Worm (Caenorhabditis elegans): ENCODE results near the gene dct-13.
"Not testable (repeated sequence)": the region's sequence is repeated elsewhere in the genome, so short reads cannot be mapped to it uniquely, and the experiment has no call there.

dct-13 gene

ce11 chrIV:17025017-17025416, at the start of gene dct-13:
dct-13 (minus strand) TSS chrIV:17025117.
- TF ChIP-seq unc-62 (GFP tag; optimal IDR thresholded peaks at IDR 0.05): no peak

- not testable (repeated sequence) for TF ChIP-seq unc-62 (GFP tag; optimal IDR thresholded peaks at IDR 0.05)
Observed at ce11 chrIV:17070791-17071190, 45.9 kb upstream of the dct-13 start, which contains the start of gene Y116A8C.24. Y116A8C.24 (minus strand) TSS chrIV:17070891.

- not testable (repeated sequence) for TF ChIP-seq unc-62 (GFP tag; optimal IDR thresholded peaks at IDR 0.05)
Observed at ce11 chrIV:17064937-17065336, 40.0 kb upstream of the dct-13 start, which contains the start of gene Y116A8C.465. Y116A8C.465 (plus strand) TSS chrIV:17065237.

ce11 chrIV:17063700-17064099, 38.8 kb upstream of the dct-13 start, which contains the start of gene Y116A8C.467:
Y116A8C.467 (minus strand) TSS chrIV:17063800.
- not testable (repeated sequence) for TF ChIP-seq unc-62 (GFP tag; optimal IDR thresholded peaks at IDR 0.05)

ce11 chrIV:17058036-17058435, 33.1 kb upstream of the dct-13 start, which contains the start of gene Y116A8C.44:
Y116A8C.44 (minus strand) TSS chrIV:17058136.
- TF ChIP-seq unc-62 (GFP tag; optimal IDR thresholded peaks at IDR 0.05): no peak

ce11 chrIV:17053261-17053660, 28.3 kb upstream of the dct-13 start, which contains the start of gene Y116A8C.23:
Y116A8C.23 (plus strand) TSS chrIV:17053561.
- TF ChIP-seq unc-62 (GFP tag; optimal IDR thresholded peaks at IDR 0.05): no peak

ce11 chrIV:17048257-17048656, 23.3 kb upstream of the dct-13 start, which contains the start of gene athp-3:
athp-3 (minus strand) TSS chrIV:17048357.
- no peak for TF ChIP-seq unc-62 (GFP tag; optimal IDR thresholded peaks at IDR 0.05)

ce11 chrIV:17045691-17046090, 20.8 kb upstream of the dct-13 start, which contains the start of gene clec-195:
clec-195 (minus strand) TSS chrIV:17045791.
- no peak for TF ChIP-seq unc-62 (GFP tag; optimal IDR thresholded peaks at IDR 0.05)

ce11 chrIV:17040618-17041017, 15.7 kb upstream of the dct-13 start, which contains the start of gene Y116A8C.20:
Y116A8C.20 (plus strand) TSS chrIV:17040918.
- TF ChIP-seq unc-62 (GFP tag; optimal IDR thresholded peaks at IDR 0.05): no peak

ce11 chrIV:17039545-17039944, 14.6 kb upstream of the dct-13 start, which contains the start of gene Y116A8C.19:
Y116A8C.19 (minus strand) TSS chrIV:17039645.
- TF ChIP-seq unc-62 (GFP tag; optimal IDR thresholded peaks at IDR 0.05): no peak

ce11 chrIV:17030494-17030893, 5.6 kb upstream of the dct-13 start, which contains the start of gene nhr-229:
nhr-229 (minus strand) TSS chrIV:17030594.
- no peak for TF ChIP-seq unc-62 (GFP tag; optimal IDR thresholded peaks at IDR 0.05)

- TF ChIP-seq unc-62 (GFP tag; optimal IDR thresholded peaks at IDR 0.05): no peak
Observed at ce11 chrIV:17026568-17026967, 1.7 kb upstream of the dct-13 start.

ce11 chrIV:17021042-17021441, 3.9 kb downstream of the dct-13 start:
- TF ChIP-seq unc-62 (GFP tag; optimal IDR thresholded peaks at IDR 0.05): no peak

ce11 chrIV:17010274-17010673, 14.6 kb downstream of the dct-13 start:
- no peak for TF ChIP-seq unc-62 (GFP tag; optimal IDR thresholded peaks at IDR 0.05)

ce11 chrIV:17005734-17006133, 19.2 kb downstream of the dct-13 start:
- TF ChIP-seq unc-62 (GFP tag; optimal IDR thresholded peaks at IDR 0.05): no peak

ce11 chrIV:16995425-16995824, 29.5 kb downstream of the dct-13 start, which contains the start of gene rom-4:
rom-4 (plus strand) TSS chrIV:16995822.
- TF ChIP-seq unc-62 (GFP tag; optimal IDR thresholded peaks at IDR 0.05): no peak

- no peak for TF ChIP-seq unc-62 (GFP tag; optimal IDR thresholded peaks at IDR 0.05)
Observed at ce11 chrIV:16988397-16988796, 36.5 kb downstream of the dct-13 start, which contains the start of gene nccd-1. nccd-1 (plus strand) TSS chrIV:16988697.

Measured in whole organism, dauer.